Fruit fly (Drosophila melanogaster) whole organism, embryonic: ENCODE measurements around the gene sing.

Experiments used
- Abd-B ChIP-seq: fragments of 200-800 bp; sonication (Bioruptor generic); optimal IDR thresholded peaks from 2 replicates; lab custom pipeline; 2018; ENCODE audit warnings: missing biosample characterization, mild to moderate bottlenecking, missing genetic modification characterization, moderate library complexity
- Aef1 ChIP-seq: fragments of 200-800 bp; sonication (Bioruptor generic); IDR thresholded peaks from 3 replicates; pipeline ENCODE4 v1.3.6; 2022; ENCODE audit warnings: missing biosample characterization, missing genetic modification characterization
- Antp ChIP-seq: fragments of 200-800 bp; sonication (Bioruptor generic); optimal IDR thresholded peaks from 3 replicates; lab custom pipeline; 2016; ENCODE audit warnings: missing biosample characterization, missing genetic modification characterization
- Atf6 ChIP-seq: fragments of 200-800 bp; sonication (Bioruptor generic); IDR thresholded peaks from 2 replicates; pipeline ENCODE4 v1.3.6; 2022; ENCODE audit warnings: missing biosample characterization, missing genetic modification characterization
- Bdp1 ChIP-seq: fragments of 200-800 bp; sonication (Bioruptor generic); optimal IDR thresholded peaks from 3 replicates; lab custom pipeline; 2016; ENCODE audit warnings: missing biosample characterization, missing genetic modification characterization
- CG10543 ChIP-seq: fragments of 200-800 bp; sonication (Bioruptor generic); optimal IDR thresholded peaks from 3 replicates; lab custom pipeline; 2017; ENCODE audit warnings: missing biosample characterization, mild to moderate bottlenecking, missing genetic modification characterization, moderate library complexity
- CG14014 ChIP-seq: fragments of 200-800 bp; sonication (Bioruptor generic); IDR thresholded peaks from 2 replicates; pipeline ENCODE4 v1.3.6; 2022; ENCODE audit warnings: missing biosample characterization, missing genetic modification characterization
- CG15011 ChIP-seq: fragments of 200-800 bp; sonication (Bioruptor generic); optimal IDR thresholded peaks from 3 replicates; lab custom pipeline; 2018; ENCODE audit warnings: missing biosample characterization, mild to moderate bottlenecking, missing genetic modification characterization
- CG15479 ChIP-seq: fragments of 200-800 bp; sonication (Bioruptor generic); optimal IDR thresholded peaks from 3 replicates; lab custom pipeline; 2019; ENCODE audit warnings: missing biosample characterization, mild to moderate bottlenecking, missing genetic modification characterization, moderate library complexity
- CG17829 ChIP-seq: fragments of 200-800 bp; optimal IDR thresholded peaks from 2 replicates; lab custom pipeline; 2019; ENCODE audit warnings: missing biosample characterization, mild to moderate bottlenecking, missing genetic modification characterization, moderate library complexity
- CG17912 ChIP-seq: fragments of 200-800 bp; sonication (Bioruptor generic); optimal IDR thresholded peaks from 2 replicates; lab custom pipeline; 2018; ENCODE audit warnings: missing biosample characterization, mild to moderate bottlenecking, missing genetic modification characterization
- CG2116 ChIP-seq: fragments of 200-800 bp; sonication (Bioruptor generic); optimal IDR thresholded peaks from 3 replicates; lab custom pipeline; 2018; ENCODE audit warnings: missing biosample characterization, mild to moderate bottlenecking, missing genetic modification characterization
- CG2875 ChIP-seq: fragments of 200-800 bp; sonication (Bioruptor generic); optimal IDR thresholded peaks from 2 replicates; lab custom pipeline; 2017; ENCODE audit warnings: missing biosample characterization, mild to moderate bottlenecking, missing genetic modification characterization, missing genetic modification reagents
- CG2889 ChIP-seq: fragments of 200-800 bp; sonication (Bioruptor generic); IDR thresholded peaks from 3 replicates; pipeline ENCODE4 v1.3.6; 2022; ENCODE audit warnings: missing biosample characterization, missing genetic modification characterization
- CG5180 ChIP-seq: fragments of 200-800 bp; sonication (Bioruptor generic); optimal IDR thresholded peaks from 3 replicates; lab custom pipeline; 2017; ENCODE audit warnings: missing biosample characterization, missing genetic modification characterization, mild to moderate bottlenecking, moderate library complexity, missing genetic modification reagents
- CG6813 ChIP-seq: fragments of 200-800 bp; sonication (Bioruptor generic); optimal IDR thresholded peaks from 2 replicates; lab custom pipeline; 2017; ENCODE audit warnings: missing biosample characterization, missing genetic modification characterization, mild to moderate bottlenecking, moderate library complexity, missing genetic modification reagents
- CG7372 ChIP-seq: fragments of 200-800 bp; sonication (Bioruptor generic); IDR thresholded peaks from 2 replicates; pipeline ENCODE4 v1.3.6; 2022; ENCODE audit warnings: missing biosample characterization, missing genetic modification characterization
- CG7786 ChIP-seq: fragments of 200-800 bp; sonication (Bioruptor generic); optimal IDR thresholded peaks from 2 replicates; lab custom pipeline; 2016; ENCODE audit warnings: missing biosample characterization, missing genetic modification characterization
- CG7987 ChIP-seq: fragments of 200-800 bp; sonication (Bioruptor generic); optimal IDR thresholded peaks from 2 replicates; lab custom pipeline; 2018; ENCODE audit warnings: missing biosample characterization, mild to moderate bottlenecking, missing genetic modification characterization, moderate library complexity
- CG8290 ChIP-seq, 3 experiments: fragments of 200-800 bp; sonication (Bioruptor generic); optimal IDR thresholded peaks; 2 replicates each; lab custom pipeline; 2016 to 2019; ENCODE audit warnings: missing biosample characterization in 3 of 3, missing genetic modification characterization in 3 of 3, mild to moderate bottlenecking in 2 of 3, moderate library complexity in 1 of 3
- CG8765 ChIP-seq: fragments of 200-800 bp; sonication (Bioruptor generic); IDR thresholded peaks from 2 replicates; pipeline ENCODE4 v1.3.6; 2022; ENCODE audit warnings: missing biosample characterization, missing genetic modification characterization
- CG8924 ChIP-seq: fragments of 200-800 bp; optimal IDR thresholded peaks from 3 replicates; lab custom pipeline; 2019; ENCODE audit warnings: missing biosample characterization, mild to moderate bottlenecking, missing genetic modification characterization, moderate library complexity
- CG9876 ChIP-seq: fragments of 200-800 bp; sonication (Bioruptor generic); optimal IDR thresholded peaks from 2 replicates; lab custom pipeline; 2016; ENCODE audit warnings: missing biosample characterization, missing genetic modification characterization
- Hr51 ChIP-seq, 2 experiments: fragments of 200-800 bp; sonication (Bioruptor generic); optimal IDR thresholded peaks; 2 replicates in 1 of 2; 3 replicates in 1 of 2; lab custom pipeline; 2016 to 2018; ENCODE audit warnings: missing biosample characterization in 2 of 2, missing genetic modification characterization in 2 of 2, mild to moderate bottlenecking in 1 of 2, moderate library complexity in 1 of 2
- Kr ChIP-seq: fragments of 200-800 bp; sonication (Bioruptor generic); optimal IDR thresholded peaks from 2 replicates; lab custom pipeline; 2017; ENCODE audit warnings: missing biosample characterization, mild to moderate bottlenecking, missing genetic modification characterization
- Mes4 ChIP-seq: fragments of 200-800 bp; sonication (Bioruptor generic); optimal IDR thresholded peaks from 2 replicates; lab custom pipeline; 2016; ENCODE audit warnings: missing biosample characterization, missing genetic modification characterization
- NFAT ChIP-seq: fragments of 200-800 bp; sonication (Bioruptor generic); IDR thresholded peaks from 2 replicates; pipeline ENCODE4 v1.3.6; 2022; ENCODE audit warnings: missing biosample characterization, missing genetic modification characterization
- NfI ChIP-seq: fragments of 200-800 bp; sonication (Bioruptor generic); optimal IDR thresholded peaks from 3 replicates; lab custom pipeline; 2018; ENCODE audit warnings: missing biosample characterization, mild to moderate bottlenecking, missing genetic modification characterization, moderate library complexity
- TFAM ChIP-seq: fragments of 200-800 bp; sonication (Bioruptor generic); optimal IDR thresholded peaks from 2 replicates; lab custom pipeline; 2017; ENCODE audit warnings: missing biosample characterization, missing genetic modification characterization, inconsistent platforms
- Taf1 ChIP-seq: fragments of 200-800 bp; sonication (Bioruptor generic); IDR thresholded peaks from 2 replicates; pipeline ENCODE4 v1.3.6; 2022; ENCODE audit warnings: missing biosample characterization, missing genetic modification characterization
- Xrp1 ChIP-seq: fragments of 200-800 bp; sonication (Bioruptor generic); IDR thresholded peaks from 2 replicates; pipeline ENCODE4 v1.3.6; 2022; ENCODE audit warnings: missing biosample characterization, missing genetic modification characterization
- al ChIP-seq: fragments of 200-800 bp; sonication (Bioruptor generic); IDR thresholded peaks from 2 replicates; pipeline ENCODE4 v1.3.6; 2022; ENCODE audit warnings: missing biosample characterization, missing genetic modification characterization
- chinmo ChIP-seq: fragments of 200-800 bp; sonication (Bioruptor generic); IDR thresholded peaks from 4 replicates; pipeline ENCODE4 v1.3.6; 2022; ENCODE audit warnings: missing biosample characterization, missing genetic modification characterization; ENCODE audit not compliant: partially characterized antibody
- cwo ChIP-seq: fragments of 200-800 bp; sonication (Bioruptor generic); optimal IDR thresholded peaks from 3 replicates; lab custom pipeline; 2017; ENCODE audit warnings: missing biosample characterization, missing genetic modification characterization, mild to moderate bottlenecking, moderate library complexity, missing genetic modification reagents
- dmrt99B ChIP-seq: fragments of 200-800 bp; sonication (Bioruptor generic); optimal IDR thresholded peaks from 2 replicates; lab custom pipeline; 2018; ENCODE audit warnings: missing biosample characterization, mild to moderate bottlenecking, missing genetic modification characterization, moderate library complexity
- dpn ChIP-seq, 2 experiments: fragments of 200-800 bp; sonication (Bioruptor generic); optimal IDR thresholded peaks; 3 replicates each; lab custom pipeline; 2016; ENCODE audit warnings: missing biosample characterization in 2 of 2, missing genetic modification characterization in 2 of 2
- fd102C ChIP-seq: fragments of 200-800 bp; sonication (Bioruptor generic); optimal IDR thresholded peaks from 2 replicates; lab custom pipeline; 2018; ENCODE audit warnings: missing biosample characterization, mild to moderate bottlenecking, missing genetic modification characterization, moderate library complexity
- grau ChIP-seq: fragments of 200-800 bp; optimal IDR thresholded peaks from 3 replicates; lab custom pipeline; 2019; ENCODE audit warnings: missing biosample characterization, mild to moderate bottlenecking, missing genetic modification characterization, moderate library complexity
- ham ChIP-seq: fragments of 200-800 bp; sonication (Bioruptor generic); IDR thresholded peaks from 2 replicates; pipeline ENCODE4 v1.3.6; 2022; ENCODE audit warnings: missing biosample characterization, missing genetic modification characterization
- jumu ChIP-seq: fragments of 200-800 bp; sonication (Bioruptor generic); optimal IDR thresholded peaks from 3 replicates; lab custom pipeline; 2016; ENCODE audit warnings: missing biosample characterization, missing genetic modification characterization
- mirr ChIP-seq: fragments of 200-800 bp; sonication (Bioruptor generic); optimal IDR thresholded peaks from 3 replicates; lab custom pipeline; 2018; ENCODE audit warnings: missing biosample characterization, mild to moderate bottlenecking, missing genetic modification characterization
- onecut ChIP-seq: fragments of 200-800 bp; sonication (Bioruptor generic); IDR thresholded peaks from 2 replicates; pipeline ENCODE4 v1.3.6; 2022; ENCODE audit warnings: missing biosample characterization, missing genetic modification characterization
- pros ChIP-seq: fragments of 200-800 bp; sonication (Bioruptor generic); optimal IDR thresholded peaks from 3 replicates; lab custom pipeline; 2019; ENCODE audit warnings: missing biosample characterization, mild to moderate bottlenecking, missing genetic modification characterization, moderate library complexity
- pum ChIP-seq: fragments of 200-800 bp; sonication (Bioruptor generic); optimal IDR thresholded peaks from 2 replicates; lab custom pipeline; 2016; ENCODE audit warnings: missing biosample characterization, missing genetic modification characterization
- row ChIP-seq: fragments of 200-800 bp; sonication (Bioruptor generic); IDR thresholded peaks from 3 replicates; pipeline ENCODE4 v1.3.6; 2022; ENCODE audit warnings: missing biosample characterization, missing genetic modification characterization
- sisA ChIP-seq: fragments of 200-800 bp; sonication (Bioruptor generic); IDR thresholded peaks from 2 replicates; pipeline ENCODE4 v1.3.6; 2022; ENCODE audit warnings: missing biosample characterization, missing genetic modification characterization
- slp2 ChIP-seq: fragments of 200-800 bp; sonication (Bioruptor generic); optimal IDR thresholded peaks from 2 replicates; lab custom pipeline; 2016; ENCODE audit warnings: missing biosample characterization, missing genetic modification characterization
- wor ChIP-seq: fragments of 200-800 bp; sonication (Bioruptor generic); IDR thresholded peaks from 2 replicates; pipeline ENCODE4 v1.3.6; 2022; ENCODE audit warnings: missing biosample characterization, missing genetic modification characterization
- yki ChIP-seq: fragments of >200 bp; optimal IDR thresholded peaks from 3 replicates; lab custom pipeline; 2018
- z ChIP-seq: fragments of 200-800 bp; sonication (Bioruptor generic); IDR thresholded peaks from 3 replicates; pipeline ENCODE4 v1.3.6; 2022; ENCODE audit warnings: missing biosample characterization, missing genetic modification characterization

The sing gene

dm6 chrX:16644535-16645131 is 34.5 kb upstream of the sing start (continued):
- TF ChIP-seq CG9876, result no peak
- TF ChIP-seq dpn (GFP tag; optimal IDR thresholded peaks at IDR 0.05; lab: Kevin White, UChicago), result no peak
- peak; percentile 37; the same call in 1 of the 2 replicates for TF ChIP-seq Atf6 (GFP tag; lab: Robert Waterston, UW)
- peak; percentile 4 for TF ChIP-seq CG8290 (GFP tag; optimal IDR thresholded peaks at IDR 0.05; lab: Kevin White, UChicago)
- peak; percentile 66 to 73 for TF ChIP-seq CG8290 (tag; optimal IDR thresholded peaks at IDR 0.05; lab: Kevin White, UChicago)
- no peak for TF ChIP-seq pros
- peak; percentile 43 for TF ChIP-seq dmrt99B
- TF ChIP-seq CG8924 (tag; lab: Kevin White, UChicago), result peak; percentile 27
- TF ChIP-seq chinmo (GFP tag; lab: Robert Waterston, UW), result no peak
- TF ChIP-seq TFAM (GFP tag; lab: Kevin White, UChicago), result peak; percentile 24
- peak; percentile 53 for TF ChIP-seq CG7987 (GFP tag; lab: Kevin White, UChicago)
- peak; percentile 80 for TF ChIP-seq CG2875
- TF ChIP-seq jumu (GFP tag; lab: Kevin White, UChicago), result no peak
- TF ChIP-seq slp2 (GFP tag; lab: Kevin White, UChicago), result no peak
- TF ChIP-seq CG7372 (GFP tag; lab: Robert Waterston, UW), result no peak
- TF ChIP-seq z (GFP tag; lab: Robert Waterston, UW), result 0 out of 3 replicates have a peak, but pooled peaks have one; percentile 28
- TF ChIP-seq al (GFP tag; lab: Robert Waterston, UW), result no peak
- TF ChIP-seq wor (GFP tag; lab: Robert Waterston, UW), result no peak
- no peak for TF ChIP-seq sisA (GFP tag; lab: Robert Waterston, UW)
- TF ChIP-seq CG10543, result peak; percentile 57
- peak; percentile 53; the same call in 1 of the 2 replicates for TF ChIP-seq onecut
- no peak for TF ChIP-seq Aef1 (GFP tag; lab: Robert Waterston, UW)
- TF ChIP-seq CG2889 (GFP tag; lab: Robert Waterston, UW), result no peak
- TF ChIP-seq CG8765 (GFP tag; lab: Robert Waterston, UW), result 0 out of 2 replicates have a peak, but pooled peaks have one; percentile 11
- peak; percentile 76 for TF ChIP-seq Xrp1
- TF ChIP-seq pum (GFP tag; lab: Kevin White, UChicago), result no peak
- TF ChIP-seq row (GFP tag; lab: Robert Waterston, UW), result no peak
- TF ChIP-seq mirr (GFP tag; lab: Kevin White, UChicago), result peak; percentile 25
- no peak for TF ChIP-seq yki (lab: Kevin White, UChicago)
- TF ChIP-seq Kr, result peak; percentile 49
- TF ChIP-seq cwo (GFP tag; lab: Kevin White, UChicago), result peak; percentile 7
- peak; percentile 40; the same call in 1 of the 2 replicates for TF ChIP-seq CG14014 (GFP tag; lab: Robert Waterston, UW)
- TF ChIP-seq CG6813 (GFP tag; lab: Kevin White, UChicago), result peak; percentile 83
- peak; percentile 17 to 21 for TF ChIP-seq Hr51 (GFP tag; optimal IDR thresholded peaks at IDR 0.05; lab: Kevin White, UChicago)
- no peak for TF ChIP-seq Taf1
- no peak for TF ChIP-seq CG7786 (GFP tag; lab: Kevin White, UChicago)
- TF ChIP-seq ham (GFP tag; lab: Robert Waterston, UW), result no peak
- peak; percentile 51 for TF ChIP-seq Mes4 (GFP tag; lab: Kevin White, UChicago)
- peak; percentile 10 for TF ChIP-seq CG15011
- TF ChIP-seq Abd-B (GFP tag; lab: Kevin White, UChicago), result no peak
- TF ChIP-seq Antp (GFP tag; lab: Kevin White, UChicago), result no peak
- TF ChIP-seq fd102C (GFP tag; lab: Kevin White, UChicago), result peak; percentile 68
- peak; percentile 54 for TF ChIP-seq CG17912 (GFP tag; lab: Kevin White, UChicago)
- no peak for TF ChIP-seq CG17829 (tag; lab: Kevin White, UChicago)
- TF ChIP-seq Bdp1 (GFP tag; lab: Kevin White, UChicago), result peak; percentile 28
- peak; percentile 39 for TF ChIP-seq CG2116 (GFP tag; lab: Kevin White, UChicago)
- peak; percentile 53 for TF ChIP-seq CG5180 (GFP tag; lab: Kevin White, UChicago)
- TF ChIP-seq grau (tag; lab: Kevin White, UChicago), result peak; percentile 2
- no peak for TF ChIP-seq NfI (GFP tag; lab: Kevin White, UChicago)
- TF ChIP-seq CG15479 (GFP tag; lab: Kevin White, UChicago), result peak; percentile 52
- TF ChIP-seq NFAT, result no peak
